Worm (Caenorhabditis elegans) whole organism, L3 larva: Measurements from ENCODE around the gene M05D6.3.

Source experiments
- R02D3.7 ChIP-seq: fragments of 150-350 bp; optimal IDR thresholded peaks from 2 replicates; lab custom pipeline; 2014; ENCODE audit warnings: missing biosample characterization, missing genetic modification characterization
- ZK546.5 ChIP-seq: sonication (generic microtip); optimal IDR thresholded peaks from 2 replicates; lab custom pipeline; 2017; ENCODE audit warnings: missing biosample characterization, missing genetic modification characterization
- aly-2 ChIP-seq: fragments of 150-350 bp; optimal IDR thresholded peaks from 2 replicates; lab custom pipeline; 2014; ENCODE audit warnings: missing biosample characterization, missing genetic modification characterization
- ama-1 ChIP-seq: fragments of 150-350 bp; optimal IDR thresholded peaks from 2 replicates; lab custom pipeline; 2018
- ceh-16 ChIP-seq: sonication (generic microtip); optimal IDR thresholded peaks from 2 replicates; lab custom pipeline; 2017; ENCODE audit warnings: missing biosample characterization, missing genetic modification characterization
- ceh-28 ChIP-seq: fragments of 150-350 bp; optimal IDR thresholded peaks from 2 replicates; lab custom pipeline; 2014; ENCODE audit warnings: missing biosample characterization, missing genetic modification reagents, missing genetic modification characterization
- daf-12 ChIP-seq: fragments of 150-350 bp; optimal IDR thresholded peaks from 2 replicates; lab custom pipeline; 2014; ENCODE audit warnings: missing biosample characterization, missing genetic modification reagents, missing genetic modification characterization
- egl-27 ChIP-seq: sonication (generic microtip); optimal IDR thresholded peaks from 4 replicates; lab custom pipeline; 2017; ENCODE audit warnings: missing biosample characterization, missing genetic modification reagents, missing genetic modification characterization
- egl-5 ChIP-seq: fragments of 150-350 bp; optimal IDR thresholded peaks from 2 replicates; lab custom pipeline; 2017; ENCODE audit warnings: missing biosample characterization, missing genetic modification reagents, missing genetic modification characterization, inconsistent platforms
- elt-1 ChIP-seq: fragments of 150-350 bp; optimal IDR thresholded peaks from 2 replicates; lab custom pipeline; 2014; ENCODE audit warnings: missing biosample characterization, missing genetic modification characterization
- elt-2 ChIP-seq: sonication (generic microtip); optimal IDR thresholded peaks from 2 replicates; lab custom pipeline; 2016; ENCODE audit warnings: missing genetic modification reagents, mild to moderate bottlenecking, missing genetic modification characterization, missing compliant biosample characterization
- elt-3 ChIP-seq, 3 experiments: fragments of 150-350 bp in 1 of 3; sonication (generic microtip) in 2 of 3; optimal IDR thresholded peaks; 2 replicates in 2 of 3; 4 replicates in 1 of 3; lab custom pipeline; 2014 to 2017; ENCODE audit warnings: missing biosample characterization in 3 of 3, missing genetic modification characterization in 3 of 3
- eor-1 ChIP-seq, 2 experiments: fragments of 150-350 bp; optimal IDR thresholded peaks; 2 replicates each; lab custom pipeline; 2014 to 2018; ENCODE audit warnings: missing biosample characterization in 2 of 2, missing genetic modification characterization in 2 of 2
- fkh-10 ChIP-seq: sonication (generic microtip); optimal IDR thresholded peaks from 2 replicates; lab custom pipeline; 2017; ENCODE audit warnings: missing biosample characterization, missing genetic modification reagents, missing genetic modification characterization
- fkh-2 ChIP-seq: fragments of 150-350 bp; optimal IDR thresholded peaks from 2 replicates; lab custom pipeline; 2014; ENCODE audit warnings: missing biosample characterization, missing genetic modification reagents, missing genetic modification characterization
- fos-1 ChIP-seq: fragments of 150-350 bp; optimal IDR thresholded peaks from 2 replicates; lab custom pipeline; 2014; ENCODE audit warnings: missing biosample characterization, missing genetic modification characterization
- hmg-11 ChIP-seq: sonication (generic microtip); optimal IDR thresholded peaks from 2 replicates; lab custom pipeline; 2016; ENCODE audit warnings: missing genetic modification characterization, missing compliant biosample characterization
- jun-1 ChIP-seq: fragments of 150-350 bp; optimal IDR thresholded peaks from 2 replicates; lab custom pipeline; 2014; ENCODE audit warnings: missing biosample characterization, missing genetic modification reagents, missing genetic modification characterization
- lin-15B ChIP-seq: fragments of 150-350 bp; optimal IDR thresholded peaks from 2 replicates; lab custom pipeline; 2014; ENCODE audit warnings: missing biosample characterization, missing genetic modification characterization
- lsy-12 ChIP-seq: sonication (generic microtip); optimal IDR thresholded peaks from 2 replicates; lab custom pipeline; 2016; ENCODE audit warnings: mild to moderate bottlenecking, missing genetic modification characterization, missing compliant biosample characterization
- mdl-1 ChIP-seq: fragments of 150-350 bp; optimal IDR thresholded peaks from 2 replicates; lab custom pipeline; 2014; ENCODE audit warnings: missing biosample characterization, missing genetic modification characterization
- nfya-1 ChIP-seq: sonication (generic microtip); optimal IDR thresholded peaks from 2 replicates; lab custom pipeline; 2017; ENCODE audit warnings: missing genetic modification characterization, mild to moderate bottlenecking, missing compliant biosample characterization, antibody characterized with exemption, moderate library complexity; ENCODE audit not compliant: insufficient read depth
- nhr-11 ChIP-seq: fragments of 150-350 bp; optimal IDR thresholded peaks from 2 replicates; lab custom pipeline; 2014; ENCODE audit warnings: missing biosample characterization, missing genetic modification characterization
- nhr-12 ChIP-seq: fragments of 150-350 bp; optimal IDR thresholded peaks from 2 replicates; lab custom pipeline; 2014; ENCODE audit warnings: missing biosample characterization, missing genetic modification characterization
- nhr-23 ChIP-seq: fragments of 150-350 bp; optimal IDR thresholded peaks from 2 replicates; lab custom pipeline; 2014; ENCODE audit warnings: missing biosample characterization, missing genetic modification reagents, missing genetic modification characterization
- nhr-237 ChIP-seq: fragments of 150-350 bp; optimal IDR thresholded peaks from 2 replicates; lab custom pipeline; 2014; ENCODE audit warnings: missing biosample characterization, missing genetic modification characterization
- nhr-25 ChIP-seq: sonication (generic microtip); optimal IDR thresholded peaks from 2 replicates; lab custom pipeline; 2017; ENCODE audit warnings: missing biosample characterization, missing genetic modification characterization
- nhr-28 ChIP-seq: fragments of 150-350 bp; optimal IDR thresholded peaks from 2 replicates; lab custom pipeline; 2014; ENCODE audit warnings: missing biosample characterization, missing genetic modification characterization
- nhr-67 ChIP-seq: fragments of 150-350 bp; optimal IDR thresholded peaks from 2 replicates; lab custom pipeline; 2014; ENCODE audit warnings: missing biosample characterization, missing genetic modification characterization
- nhr-76 ChIP-seq: fragments of 150-350 bp; sonication (generic microtip); optimal IDR thresholded peaks from 5 replicates; lab custom pipeline; 2014; ENCODE audit warnings: missing biosample characterization, missing genetic modification characterization
- pha-4 ChIP-seq: fragments of 150-350 bp; optimal IDR thresholded peaks from 2 replicates; lab custom pipeline; 2014; ENCODE audit warnings: missing biosample characterization, missing genetic modification reagents, missing genetic modification characterization
- pqm-1 ChIP-seq: fragments of 150-350 bp; optimal IDR thresholded peaks from 2 replicates; lab custom pipeline; 2017; ENCODE audit warnings: missing biosample characterization, missing genetic modification characterization, inconsistent platforms
- sea-2 ChIP-seq: fragments of 150-350 bp; sonication (generic microtip); optimal IDR thresholded peaks from 4 replicates; lab custom pipeline; 2014; ENCODE audit warnings: missing biosample characterization, missing genetic modification reagents, missing genetic modification characterization
- skn-1 ChIP-seq: fragments of 150-350 bp; optimal IDR thresholded peaks from 2 replicates; lab custom pipeline; 2014; ENCODE audit warnings: missing biosample characterization, missing genetic modification characterization
- snpc-4 ChIP-seq: fragments of 150-350 bp; optimal IDR thresholded peaks from 2 replicates; lab custom pipeline; 2014; ENCODE audit warnings: missing biosample characterization, missing genetic modification characterization
- tbx-2 ChIP-seq: sonication (generic microtip); optimal IDR thresholded peaks from 2 replicates; lab custom pipeline; 2016; ENCODE audit warnings: mild to moderate bottlenecking, missing genetic modification characterization, missing compliant biosample characterization
- unc-39 ChIP-seq: sonication (generic microtip); optimal IDR thresholded peaks from 4 replicates; lab custom pipeline; 2017; ENCODE audit warnings: missing biosample characterization, missing genetic modification characterization
- unc-62 ChIP-seq: fragments of 150-350 bp; sonication (generic microtip); optimal IDR thresholded peaks from 4 replicates; lab custom pipeline; 2014; ENCODE audit warnings: missing biosample characterization, missing genetic modification reagents, missing genetic modification characterization
- zag-1 ChIP-seq: fragments of 150-350 bp; optimal IDR thresholded peaks from 2 replicates; lab custom pipeline; 2014; ENCODE audit warnings: missing biosample characterization, missing genetic modification characterization
- ztf-11 ChIP-seq: fragments of 150-350 bp; optimal IDR thresholded peaks from 2 replicates; lab custom pipeline; 2014; ENCODE audit warnings: missing biosample characterization, missing genetic modification characterization
- ztf-4 ChIP-seq: fragments of 150-350 bp; optimal IDR thresholded peaks from 2 replicates; lab custom pipeline; 2014; ENCODE audit warnings: missing biosample characterization, missing genetic modification characterization

The M05D6.3 gene

ce11 chrII:8475306-8475822, at the start of gene M05D6.3, which contains the start of gene M05D6.1:
M05D6.3 (plus strand) TSS chrII:8475772.
M05D6.1 (minus strand) TSS chrII:8475406.
- TF ChIP-seq nhr-237 (tag; lab: Kevin White, UChicago) = no peak
- no peak for TF ChIP-seq ceh-28
- TF ChIP-seq skn-1 (tag; lab: Kevin White, UChicago) = no peak
- no peak for TF ChIP-seq lin-15B
- TF ChIP-seq nhr-76 (tag; lab: Kevin White, UChicago) = no peak
- TF ChIP-seq ceh-16 (tag; lab: Kevin White, UChicago) = no peak
- no peak for TF ChIP-seq pqm-1 (tag; lab: Kevin White, UChicago)

- TF ChIP-seq fos-1 (no peak), pha-4 (no peak), jun-1 (no peak), hmg-11 (tag; lab: Kevin White, UChicago) (no peak), nhr-11 (tag; lab: Kevin White, UChicago) (no peak), nhr-67 (tag; lab: Kevin White, UChicago) (no peak), eor-1 (tag; optimal IDR thresholded peaks at IDR 0.05; lab: Kevin White, UChicago) (no peak), ztf-11 (tag; lab: Kevin White, UChicago) (no peak), nhr-12 (no peak), nhr-76 (tag; lab: Kevin White, UChicago) (no peak), unc-39 (tag; lab: Kevin White, UChicago) (no peak), nhr-237 (tag; lab: Kevin White, UChicago) (no peak), ceh-16 (tag; lab: Kevin White, UChicago) (no peak), aly-2 (tag; lab: Kevin White, UChicago) (no peak), ceh-28 (no peak), egl-5 (tag; lab: Kevin White, UChicago) (no peak), fkh-2 (tag; lab: Kevin White, UChicago) (no peak), snpc-4 (tag; lab: Kevin White, UChicago) (no peak)
Observed at ce11 chrII:8428758-8428946, 46.9 kb upstream of the M05D6.3 start, which contains the start of gene F14E5.2. F14E5.2 (minus strand) TSS chrII:8428858.

- TF ChIP-seq nfya-1 (tag; lab: Kevin White, UChicago) (peak; percentile 32), elt-3 (tag; optimal IDR thresholded peaks at IDR 0.05; lab: Kevin White, UChicago) (no peak), eor-1 (tag; optimal IDR thresholded peaks at IDR 0.05; lab: Kevin White, UChicago) (no peak), nhr-28 (tag; lab: Kevin White, UChicago) (no peak), fos-1 (no peak), nhr-76 (tag; lab: Kevin White, UChicago) (no peak), nhr-25 (tag; lab: Kevin White, UChicago) (peak; percentile 39), unc-62 (no peak), mdl-1 (tag; lab: Kevin White, UChicago) (no peak), ceh-28 (no peak), elt-2 (tag; lab: Kevin White, UChicago) (no peak), nhr-23 (tag; lab: Kevin White, UChicago) (peak; percentile 53), R02D3.7 (tag; lab: Kevin White, UChicago) (no peak), fkh-2 (tag; lab: Kevin White, UChicago) (no peak), lsy-12 (tag; lab: Kevin White, UChicago) (no peak), egl-27 (tag; lab: Kevin White, UChicago) (no peak), ZK546.5 (tag; lab: Kevin White, UChicago) (no peak), pha-4 (peak; percentile 38), nhr-237 (tag; lab: Kevin White, UChicago) (no peak), fkh-10 (GFP tag; lab: Kevin White, UChicago) (no peak), snpc-4 (tag; lab: Kevin White, UChicago) (no peak), tbx-2 (tag; lab: Kevin White, UChicago) (no peak), daf-12 (tag; lab: Kevin White, UChicago) (no peak), nhr-11 (tag; lab: Kevin White, UChicago) (no peak), ztf-4 (tag; lab: Kevin White, UChicago) (no peak), sea-2 (GFP tag; lab: Kevin White, UChicago) (no peak), zag-1 (tag; lab: Kevin White, UChicago) (no peak), skn-1 (tag; lab: Kevin White, UChicago) (no peak), ama-1 (no peak), hmg-11 (tag; lab: Kevin White, UChicago) (no peak), ztf-11 (tag; lab: Kevin White, UChicago) (no peak), elt-1 (tag; lab: Kevin White, UChicago) (no peak)
Observed at ce11 chrII:8428947-8429919, 46.3 kb upstream of the M05D6.3 start.
